Worm (Caenorhabditis elegans) whole organism, late embryonic: ENCODE measurements around the gene K09C8.2.

ENCODE experiments used
- F13H6.1 ChIP-seq: sonication (generic microtip); optimal IDR thresholded peaks from 2 replicates; lab custom pipeline; 2016; ENCODE audit warnings: missing genetic modification characterization, missing compliant biosample characterization
- ama-1 ChIP-seq: fragments of 150-350 bp; optimal IDR thresholded peaks from 2 replicates; lab custom pipeline; 2014
- lin-11 ChIP-seq: fragments of 200-800 bp; sonication (Bioruptor generic); optimal IDR thresholded peaks from 2 replicates; lab custom pipeline; 2018; ENCODE audit warnings: mild to moderate bottlenecking, missing genetic modification characterization, missing compliant biosample characterization
- pag-3 ChIP-seq: sonication (generic microtip); optimal IDR thresholded peaks from 2 replicates; lab custom pipeline; 2016; ENCODE audit warnings: missing compliant biosample characterization, missing genetic modification characterization, borderline replicate concordance

ce11 chrX:10953834-10954233 is 5.4 kb upstream of the K09C8.2 start, which contains the start of gene pbo-4:
- TF ChIP-seq pag-3 (tag; lab: Kevin White, UChicago) (no peak), F13H6.1 (tag; lab: Kevin White, UChicago) (no peak), lin-11 (tag; lab: Kevin White, UChicago) (no peak), ama-1 (lab: Kevin White, UChicago) (no peak)
